Worm (Caenorhabditis elegans): Measurements from ENCODE around the gene acy-3.

acy-3 gene

ce11 chrIII:3773173-3773572 is 13.1 kb downstream of the acy-3 start, which contains the start of gene lec-4:
Gene lec-4, minus strand, starts transcription at chrIII:3773326.
- TF ChIP-seq ceh-82 (tag; optimal IDR thresholded peaks at IDR 0.05) (peak in 1 of 3 experiments; percentile 28), snu-23 (GFP tag; optimal IDR thresholded peaks at IDR 0.05) (peak; percentile 49), nhr-71 (tag; optimal IDR thresholded peaks at IDR 0.05) (peak; percentile 47), elt-3 (tag; optimal IDR thresholded peaks at IDR 0.05) (peak in 2 of 6 experiments; percentile 5 to 25), egl-27 (tag; optimal IDR thresholded peaks at IDR 0.05) (peak; percentile 21 to 28), efl-1 (optimal IDR thresholded peaks at IDR 0.05) (peak; percentile 27 to 48), efl-1 (GFP tag; optimal IDR thresholded peaks at IDR 0.05 in 1 of 2) (peak in 1 of 2 experiments; percentile 25), nhr-85 (tag) (peak; percentile 86), lin-35 (GFP tag; optimal IDR thresholded peaks at IDR 0.05) (peak; percentile 21 to 38), ztf-4 (tag; optimal IDR thresholded peaks at IDR 0.05) (no peak), unc-130 (tag; optimal IDR thresholded peaks at IDR 0.05) (peak; percentile 52), tbx-2 (tag; optimal IDR thresholded peaks at IDR 0.05) (peak; percentile 30), lin-14 (GFP tag; optimal IDR thresholded peaks at IDR 0.05) (peak; percentile 92), fkh-8 (tag; optimal IDR thresholded peaks at IDR 0.05) (peak; percentile 12), ceh-88 (GFP tag; IDR thresholded peaks at IDR 0.05) (no peak), unc-62 (GFP tag; optimal IDR thresholded peaks at IDR 0.05) (no peak), ceh-90 (tag; optimal IDR thresholded peaks at IDR 0.05) (no peak), aly-2 (tag; optimal IDR thresholded peaks at IDR 0.05) (no peak), dpl-1 (GFP tag; optimal IDR thresholded peaks at IDR 0.05) (peak; percentile 26 to 45 (median 28)), swsn-7 (tag; optimal IDR thresholded peaks at IDR 0.05) (peak; percentile 17), xbp-1 (tag; optimal IDR thresholded peaks at IDR 0.05) (peak; percentile 22), nhr-237 (tag; optimal IDR thresholded peaks at IDR 0.05) (peak; percentile 7), mdl-1 (tag; optimal IDR thresholded peaks at IDR 0.05) (peak in 1 of 2 experiments; percentile 20), fkh-10 (GFP tag; optimal IDR thresholded peaks at IDR 0.05) (no peak), lsy-2 (tag; optimal IDR thresholded peaks at IDR 0.05) (peak in 1 of 2 experiments; percentile 69), pag-3 (tag; optimal IDR thresholded peaks at IDR 0.05; ENCODE audit: borderline replicate concordance, insufficient read depth) (no peak), fos-1 (tag; optimal IDR thresholded peaks at IDR 0.05) (peak; percentile 35), blmp-1 (tag; optimal IDR thresholded peaks at IDR 0.05) (peak; percentile 31), isw-1 (GFP tag; IDR thresholded peaks at IDR 0.05) (no peak), nhr-20 (tag; optimal IDR thresholded peaks at IDR 0.05) (peak; percentile 57), C16A3.4 (tag; optimal IDR thresholded peaks at IDR 0.05) (peak; percentile 47), pax-3 (tag; optimal IDR thresholded peaks at IDR 0.05) (no peak), skn-1 (tag; optimal IDR thresholded peaks at IDR 0.05) (peak; percentile 38), nhr-77 (tag; optimal IDR thresholded peaks at IDR 0.05) (peak; percentile 18), rnt-1 (tag; optimal IDR thresholded peaks at IDR 0.05) (peak; percentile 31), F16B12.6 (tag; optimal IDR thresholded peaks at IDR 0.05) (peak; percentile 19), mep-1 (tag; optimal IDR thresholded peaks at IDR 0.05) (peak; percentile 50), snpc-4 (tag; optimal IDR thresholded peaks at IDR 0.05) (peak; percentile 0), jun-1 (tag; optimal IDR thresholded peaks at IDR 0.05) (peak; percentile 36), nhr-19 (GFP tag; conservative IDR thresholded peaks at IDR 0.05) (0 out of 2 replicates have a peak, but pooled peaks have one; percentile 6), nhr-47 (tag; optimal IDR thresholded peaks at IDR 0.05) (peak; percentile 42), C04F5.9 (tag; optimal IDR thresholded peaks at IDR 0.05) (no peak), efl-3 (GFP tag; optimal IDR thresholded peaks at IDR 0.05) (no peak)

- TF ChIP-seq nhr-11 (tag; optimal IDR thresholded peaks at IDR 0.05): no peak
- no peak for TF ChIP-seq elt-3 (tag; optimal IDR thresholded peaks at IDR 0.05)
- TF ChIP-seq zip-4 (GFP tag; optimal IDR thresholded peaks at IDR 0.05): no peak
- TF ChIP-seq rnt-1 (tag; optimal IDR thresholded peaks at IDR 0.05): no peak
- TF ChIP-seq hlh-4 (tag; optimal IDR thresholded peaks at IDR 0.05): no peak
- no peak for TF ChIP-seq unc-130 (tag; optimal IDR thresholded peaks at IDR 0.05)
- TF ChIP-seq lin-15B (tag; optimal IDR thresholded peaks at IDR 0.05): no peak
- TF ChIP-seq xbp-1 (tag; optimal IDR thresholded peaks at IDR 0.05): no peak
- TF ChIP-seq ztf-11 (tag; optimal IDR thresholded peaks at IDR 0.05): no peak
- no peak for TF ChIP-seq dsc-1 (tag; optimal IDR thresholded peaks at IDR 0.05)
- no peak for TF ChIP-seq ztf-4 (tag; optimal IDR thresholded peaks at IDR 0.05)
- no peak for TF ChIP-seq sup-37 (GFP tag; optimal IDR thresholded peaks at IDR 0.05)
- TF ChIP-seq nhr-76 (tag; optimal IDR thresholded peaks at IDR 0.05): no peak
- no peak for TF ChIP-seq C04F5.9 (tag; optimal IDR thresholded peaks at IDR 0.05)
- no peak for TF ChIP-seq efl-3 (GFP tag; optimal IDR thresholded peaks at IDR 0.05)
- TF ChIP-seq C16A3.4 (tag; optimal IDR thresholded peaks at IDR 0.05): no peak
- no peak for TF ChIP-seq irx-1 (tag; optimal IDR thresholded peaks at IDR 0.05)
These were observed 18.1 kb downstream of the acy-3 start, which contains the start of gene gmeb-3 for ce11 chrIII:3768200-3768599. Gene gmeb-3, plus strand, starts transcription at chrIII:3768500.
